Worm (Caenorhabditis elegans) whole organism, early embryonic: ENCODE measurements around the gene C28H8.8.

Source experiments
- ama-1 ChIP-seq: fragments of 150-350 bp; optimal IDR thresholded peaks from 2 replicates; lab custom pipeline; 2014
- ceh-13 ChIP-seq: fragments of 200-800 bp; sonication (Bioruptor generic); optimal IDR thresholded peaks from 2 replicates; lab custom pipeline; 2018; ENCODE audit warnings: mild to moderate bottlenecking, missing genetic modification characterization, missing compliant biosample characterization
- ets-7 ChIP-seq: sonication (generic microtip); optimal IDR thresholded peaks from 2 replicates; lab custom pipeline; 2016; ENCODE audit warnings: missing genotype, missing genetic modification characterization, missing compliant biosample characterization
- hmg-4 ChIP-seq: fragments of 200-800 bp; sonication (Bioruptor generic); optimal IDR thresholded peaks from 2 replicates; lab custom pipeline; 2018; ENCODE audit warnings: mild to moderate bottlenecking, missing genetic modification characterization, missing compliant biosample characterization
- tbx-37 ChIP-seq: fragments of 200-800 bp; sonication (Bioruptor generic); conservative IDR thresholded peaks from 2 replicates; pipeline ENCODE4 v1.3.6; 2022; ENCODE audit warnings: missing genetic modification reagents, missing genetic modification characterization, missing compliant biosample characterization

DNA sequence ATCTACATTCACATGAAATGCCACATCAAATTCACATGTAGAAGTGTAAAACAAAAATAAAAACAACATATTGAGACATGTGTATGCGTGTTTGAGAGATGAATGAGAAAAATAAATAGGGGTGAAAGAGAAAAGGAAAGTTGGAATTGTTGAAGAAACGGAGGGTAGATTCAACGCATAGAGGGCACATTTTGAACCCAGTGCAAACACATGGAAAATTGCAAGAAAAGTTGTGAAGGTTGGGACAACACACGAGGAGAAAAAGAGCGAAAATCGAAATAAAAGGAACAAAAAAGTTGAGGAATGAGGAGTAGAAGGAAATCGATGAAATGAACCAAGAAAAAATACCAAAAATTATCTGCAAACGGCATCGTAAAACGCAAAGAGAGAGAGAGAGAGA, 49.0 kb downstream of the C28H8.8 start:
- TF ChIP-seq ama-1 (lab: Kevin White, UChicago) (no peak), ets-7 (no peak), hmg-4 (GFP tag; lab: Kevin White, UChicago) (no peak), ceh-13 (GFP tag; lab: Kevin White, UChicago) (no peak), tbx-37 (GFP tag; lab: Robert Waterston, UW) (no peak)
